Fruit fly (Drosophila melanogaster) whole organism, embryonic: ENCODE measurements around the gene CG11158.

Experiments used
- Ada2b ChIP-seq: fragments of 200-800 bp; sonication (Bioruptor generic); IDR thresholded peaks from 2 replicates; pipeline ENCODE4 v1.3.6; 2022; ENCODE audit warnings: missing biosample characterization, missing genetic modification characterization
- Asciz ChIP-seq: fragments of 200-800 bp; sonication (Bioruptor generic); optimal IDR thresholded peaks from 2 replicates; lab custom pipeline; 2017; ENCODE audit warnings: missing biosample characterization, mild to moderate bottlenecking, missing genetic modification characterization, missing genetic modification reagents
- Bteb2 ChIP-seq: fragments of 200-800 bp; sonication (Bioruptor generic); optimal IDR thresholded peaks from 2 replicates; lab custom pipeline; 2016; ENCODE audit warnings: missing biosample characterization, missing genetic modification characterization
- CG10543 ChIP-seq: fragments of 200-800 bp; sonication (Bioruptor generic); optimal IDR thresholded peaks from 3 replicates; lab custom pipeline; 2017; ENCODE audit warnings: missing biosample characterization, mild to moderate bottlenecking, missing genetic modification characterization, moderate library complexity
- CG10565 ChIP-seq: fragments of 200-800 bp; sonication (Bioruptor generic); optimal IDR thresholded peaks from 3 replicates; lab custom pipeline; 2016; ENCODE audit warnings: missing biosample characterization, mild to moderate bottlenecking, missing genetic modification characterization
- CG12071 ChIP-seq: fragments of 200-800 bp; sonication (Bioruptor generic); optimal IDR thresholded peaks from 3 replicates; lab custom pipeline; 2018; ENCODE audit warnings: missing biosample characterization, mild to moderate bottlenecking, missing genetic modification characterization
- CG14441 ChIP-seq: fragments of 200-800 bp; sonication (Bioruptor generic); IDR thresholded peaks from 2 replicates; pipeline ENCODE4 v1.3.6; 2022; ENCODE audit warnings: missing biosample characterization, missing genetic modification characterization
- CG14860 ChIP-seq: fragments of 200-800 bp; sonication (Bioruptor generic); IDR thresholded peaks from 3 replicates; pipeline ENCODE4 v1.3.6; 2022; ENCODE audit warnings: missing biosample characterization, missing genetic modification characterization; ENCODE audit not compliant: partially characterized antibody
- CG14965 ChIP-seq: fragments of 200-800 bp; sonication (Bioruptor generic); optimal IDR thresholded peaks from 2 replicates; lab custom pipeline; 2016; ENCODE audit warnings: missing biosample characterization, missing genetic modification characterization, borderline replicate concordance
- CG15696 ChIP-seq: fragments of 200-800 bp; sonication (Bioruptor generic); optimal IDR thresholded peaks from 2 replicates; lab custom pipeline; 2019; ENCODE audit warnings: missing biosample characterization, mild to moderate bottlenecking, missing genetic modification characterization, moderate library complexity
- CG17802 ChIP-seq: fragments of 200-800 bp; sonication (Bioruptor generic); optimal IDR thresholded peaks from 2 replicates; lab custom pipeline; 2018; ENCODE audit warnings: missing biosample characterization, mild to moderate bottlenecking, missing genetic modification characterization, moderate library complexity
- CG31224 ChIP-seq: fragments of 200-800 bp; sonication (Bioruptor generic); IDR thresholded peaks from 2 replicates; pipeline ENCODE4 v1.3.6; 2022; ENCODE audit warnings: missing biosample characterization, missing genetic modification characterization
- CG31365 ChIP-seq: fragments of 200-800 bp; sonication (Bioruptor generic); optimal IDR thresholded peaks from 2 replicates; lab custom pipeline; 2018; ENCODE audit warnings: missing biosample characterization, mild to moderate bottlenecking, missing genetic modification characterization
- CG32532 ChIP-seq: fragments of 200-800 bp; sonication (Bioruptor generic); IDR thresholded peaks from 2 replicates; pipeline ENCODE4 v1.3.6; 2022; ENCODE audit warnings: missing biosample characterization, missing genetic modification characterization
- CG32772 ChIP-seq: fragments of 200-800 bp; sonication (Bioruptor generic); IDR thresholded peaks from 2 replicates; pipeline ENCODE4 v1.3.6; 2022; ENCODE audit warnings: missing biosample characterization, missing genetic modification characterization
- CG4854 ChIP-seq: fragments of 200-800 bp; sonication (Bioruptor generic); optimal IDR thresholded peaks from 2 replicates; lab custom pipeline; 2016; ENCODE audit warnings: missing biosample characterization, missing genetic modification characterization, inconsistent platforms
- CG5180 ChIP-seq: fragments of 200-800 bp; sonication (Bioruptor generic); optimal IDR thresholded peaks from 3 replicates; lab custom pipeline; 2017; ENCODE audit warnings: missing biosample characterization, missing genetic modification characterization, mild to moderate bottlenecking, moderate library complexity, missing genetic modification reagents
- CG8281 ChIP-seq: fragments of 200-800 bp; sonication (Bioruptor generic); optimal IDR thresholded peaks from 2 replicates; lab custom pipeline; 2018; ENCODE audit warnings: missing biosample characterization, mild to moderate bottlenecking, missing genetic modification characterization, moderate library complexity
- CG9437 ChIP-seq: fragments of 200-800 bp; sonication (Bioruptor generic); optimal IDR thresholded peaks from 2 replicates; lab custom pipeline; 2018; ENCODE audit warnings: missing biosample characterization, mild to moderate bottlenecking, missing genetic modification characterization
- Camta ChIP-seq: fragments of 200-800 bp; sonication (Bioruptor generic); optimal IDR thresholded peaks from 2 replicates; lab custom pipeline; 2016; ENCODE audit warnings: missing biosample characterization, missing genetic modification characterization
- Deaf1 ChIP-seq: fragments of 200-800 bp; optimal IDR thresholded peaks from 3 replicates; lab custom pipeline; 2019; ENCODE audit warnings: missing biosample characterization, mild to moderate bottlenecking, missing genetic modification characterization, moderate library complexity
- Dek ChIP-seq: fragments of 200-800 bp; sonication (Bioruptor generic); optimal IDR thresholded peaks from 3 replicates; lab custom pipeline; 2019; ENCODE audit warnings: missing biosample characterization, mild to moderate bottlenecking, missing genetic modification characterization, moderate library complexity
- Dip3 ChIP-seq: fragments of 200-800 bp; sonication (Bioruptor generic); optimal IDR thresholded peaks from 3 replicates; lab custom pipeline; 2016; ENCODE audit warnings: missing biosample characterization, missing genetic modification characterization
- Drgx ChIP-seq: fragments of 200-800 bp; sonication (Bioruptor generic); IDR thresholded peaks from 2 replicates; pipeline ENCODE4 v1.3.6; 2022; ENCODE audit warnings: missing biosample characterization, missing genetic modification characterization
- Eip74EF ChIP-seq, 2 experiments: fragments of 200-800 bp in 1 of 2; fragments of >200 bp in 1 of 2; sonication (Bioruptor generic) in 1 of 2; optimal IDR thresholded peaks; 2 replicates each; lab custom pipeline; 2017 to 2019; ENCODE audit warnings: missing biosample characterization in 2 of 2, missing genetic modification characterization in 2 of 2, mild to moderate bottlenecking in 1 of 2, moderate library complexity in 1 of 2
- Elba2 ChIP-seq: fragments of 200-800 bp; sonication (Bioruptor generic); optimal IDR thresholded peaks from 3 replicates; lab custom pipeline; 2016; ENCODE audit warnings: missing biosample characterization, missing genetic modification characterization
- Ets97D ChIP-seq: fragments of 200-800 bp; sonication (Bioruptor generic); optimal IDR thresholded peaks from 3 replicates; lab custom pipeline; 2016; ENCODE audit warnings: missing biosample characterization, missing genetic modification characterization
- Gsc ChIP-seq: fragments of 200-800 bp; sonication (Bioruptor generic); IDR thresholded peaks from 2 replicates; pipeline ENCODE4 v1.3.6; 2022; ENCODE audit warnings: missing biosample characterization, missing genetic modification characterization
- Hey ChIP-seq: fragments of 200-800 bp; sonication (Bioruptor generic); optimal IDR thresholded peaks from 3 replicates; lab custom pipeline; 2018; ENCODE audit warnings: missing biosample characterization, mild to moderate bottlenecking, missing genetic modification characterization
- HmgZ ChIP-seq: fragments of 200-800 bp; sonication (Bioruptor generic); optimal IDR thresholded peaks from 2 replicates; lab custom pipeline; 2018; ENCODE audit warnings: missing biosample characterization, mild to moderate bottlenecking, missing genetic modification characterization
- Myb ChIP-seq: fragments of 200-800 bp; sonication (Bioruptor generic); optimal IDR thresholded peaks from 2 replicates; lab custom pipeline; 2016; ENCODE audit warnings: missing biosample characterization, missing genetic modification characterization
- Six4 ChIP-seq: fragments of 200-800 bp; sonication (Bioruptor generic); optimal IDR thresholded peaks from 2 replicates; lab custom pipeline; 2016; ENCODE audit warnings: missing biosample characterization, missing genetic modification characterization
- Sry-δ ChIP-seq: fragments of 200-800 bp; sonication (Bioruptor generic); optimal IDR thresholded peaks from 2 replicates; lab custom pipeline; 2016; ENCODE audit warnings: missing biosample characterization, missing genetic modification characterization
- YL-1 ChIP-seq: fragments of 200-800 bp; sonication (Bioruptor generic); optimal IDR thresholded peaks from 3 replicates; lab custom pipeline; 2017; ENCODE audit warnings: missing biosample characterization, mild to moderate bottlenecking, missing genetic modification characterization
- cato ChIP-seq: fragments of 200-800 bp; sonication (Bioruptor generic); optimal IDR thresholded peaks from 2 replicates; lab custom pipeline; 2016; ENCODE audit warnings: missing biosample characterization, missing genetic modification characterization, borderline replicate concordance
- dpn ChIP-seq, 2 experiments: fragments of 200-800 bp; sonication (Bioruptor generic); optimal IDR thresholded peaks; 3 replicates each; lab custom pipeline; 2016; ENCODE audit warnings: missing biosample characterization in 2 of 2, missing genetic modification characterization in 2 of 2
- gce ChIP-seq: fragments of 200-800 bp; sonication (Bioruptor generic); IDR thresholded peaks from 3 replicates; pipeline ENCODE4 v1.3.6; 2022; ENCODE audit warnings: missing biosample characterization, missing genetic modification characterization
- gfzf ChIP-seq: fragments of 200-800 bp; sonication (Bioruptor generic); optimal IDR thresholded peaks from 2 replicates; lab custom pipeline; 2016; ENCODE audit warnings: missing biosample characterization, mild to moderate bottlenecking, missing genetic modification characterization, moderate library complexity
- gsb ChIP-seq: fragments of 200-800 bp; sonication (Bioruptor generic); IDR thresholded peaks from 2 replicates; pipeline ENCODE4 v1.3.6; 2022; ENCODE audit warnings: missing biosample characterization, missing genetic modification characterization
- ham ChIP-seq: fragments of 200-800 bp; sonication (Bioruptor generic); IDR thresholded peaks from 2 replicates; pipeline ENCODE4 v1.3.6; 2022; ENCODE audit warnings: missing biosample characterization, missing genetic modification characterization
- hb ChIP-seq: fragments of 200-800 bp; sonication (Bioruptor generic); IDR thresholded peaks from 3 replicates; pipeline ENCODE4 v1.3.6; 2022; ENCODE audit warnings: missing biosample characterization, missing genetic modification characterization; ENCODE audit not compliant: partially characterized antibody
- jing ChIP-seq: fragments of 200-800 bp; sonication (Bioruptor generic); optimal IDR thresholded peaks from 2 replicates; lab custom pipeline; 2018; ENCODE audit warnings: missing biosample characterization, mild to moderate bottlenecking, missing genetic modification characterization
- klu ChIP-seq: fragments of 200-800 bp; sonication (Bioruptor generic); IDR thresholded peaks from 2 replicates; pipeline ENCODE4 v1.3.6; 2022; ENCODE audit warnings: missing biosample characterization, missing genetic modification characterization
- lab ChIP-seq: fragments of 200-800 bp; sonication (Bioruptor generic); optimal IDR thresholded peaks from 3 replicates; lab custom pipeline; 2017; ENCODE audit warnings: missing biosample characterization, missing genetic modification characterization, mild to moderate bottlenecking, moderate library complexity, missing genetic modification reagents
- lbe ChIP-seq: fragments of 200-800 bp; sonication (Bioruptor generic); optimal IDR thresholded peaks from 2 replicates; lab custom pipeline; 2016; ENCODE audit warnings: missing biosample characterization, mild to moderate bottlenecking, missing genetic modification characterization
- prd ChIP-seq, 3 experiments: fragments of >200 bp in 2 of 3; fragments of 200-800 bp in 1 of 3; sonication (Bioruptor generic) in 1 of 3; optimal IDR thresholded peaks in 2 of 3; IDR thresholded peaks in 1 of 3; 2 replicates in 2 of 3; 3 replicates in 1 of 3; pipeline versions ENCODE4 v1.3.6 to Lab custom; 2017 to 2022; ENCODE audit warnings: missing biosample characterization in 1 of 3, missing genetic modification characterization in 1 of 3
- seq ChIP-seq: fragments of 200-800 bp; sonication (Bioruptor generic); IDR thresholded peaks from 2 replicates; pipeline ENCODE4 v1.3.6; 2022; ENCODE audit warnings: missing biosample characterization, missing genetic modification characterization
- slbo ChIP-seq: fragments of 200-800 bp; sonication (Bioruptor generic); IDR thresholded peaks from 2 replicates; pipeline ENCODE4 v1.3.6; 2022; ENCODE audit warnings: missing biosample characterization, missing genetic modification characterization
- tio ChIP-seq: fragments of 200-800 bp; sonication (Bioruptor generic); optimal IDR thresholded peaks from 2 replicates; lab custom pipeline; 2017; ENCODE audit warnings: missing biosample characterization, missing genetic modification characterization, inconsistent platforms
- ttk ChIP-seq: fragments of 200-800 bp; sonication (Bioruptor generic); IDR thresholded peaks from 2 replicates; pipeline ENCODE4 v2.1.2; 2022; ENCODE audit warnings: missing biosample characterization, missing genetic modification characterization

CG11158 gene

dm6 chrX:13643961-13644360, 38.8 kb upstream of the CG11158 start (continued):
- TF ChIP-seq Bteb2 (GFP tag; lab: Kevin White, UChicago) = no peak
- TF ChIP-seq Six4 (GFP tag; lab: Kevin White, UChicago) = peak; percentile 17
- TF ChIP-seq hb (GFP tag; lab: Robert Waterston, UW) = no peak
- peak; percentile 71 for TF ChIP-seq ttk (GFP tag; lab: Robert Waterston, UW)
- TF ChIP-seq CG12071 (GFP tag; lab: Kevin White, UChicago) = peak; percentile 48
- TF ChIP-seq Asciz (GFP tag; lab: Kevin White, UChicago) = peak; percentile 27
- no peak for TF ChIP-seq Gsc (GFP tag; lab: Robert Waterston, UW)
- TF ChIP-seq Eip74EF (GFP tag; optimal IDR thresholded peaks at IDR 0.05; lab: Kevin White, UChicago) = no peak
- TF ChIP-seq CG14965 (GFP tag; lab: Kevin White, UChicago) = no peak
- no peak for TF ChIP-seq CG14860 (GFP tag; lab: Robert Waterston, UW)
- no peak for TF ChIP-seq Camta (GFP tag; lab: Kevin White, UChicago)
- TF ChIP-seq lbe (GFP tag; lab: Kevin White, UChicago) = no peak
- no peak for TF ChIP-seq Myb (GFP tag; lab: Kevin White, UChicago)
- no peak for TF ChIP-seq gfzf (GFP tag; lab: Kevin White, UChicago)
- TF ChIP-seq CG8281 = no peak
- no peak for TF ChIP-seq CG31365 (tag; lab: Kevin White, UChicago)
- peak; percentile 70 for TF ChIP-seq CG14441 (GFP tag; lab: Robert Waterston, UW)
- TF ChIP-seq cato (GFP tag; lab: Kevin White, UChicago) = peak; percentile 34
- TF ChIP-seq CG4854 (GFP tag; lab: Kevin White, UChicago) = no peak
- TF ChIP-seq Dek (tag; lab: Kevin White, UChicago) = no peak
- no peak for TF ChIP-seq Elba2 (GFP tag; lab: Kevin White, UChicago)
- no peak for TF ChIP-seq gsb (GFP tag; lab: Robert Waterston, UW)
- TF ChIP-seq YL-1 (GFP tag; lab: Kevin White, UChicago) = no peak
- no peak for TF ChIP-seq Hey (tag; lab: Kevin White, UChicago)
- 0 out of 2 replicates have a peak, but pooled peaks have one; percentile 14 for TF ChIP-seq Drgx (GFP tag; lab: Robert Waterston, UW)
- TF ChIP-seq Ets97D (GFP tag; lab: Kevin White, UChicago) = peak; percentile 3
- peak; percentile 78 for TF ChIP-seq Ada2b (GFP tag; lab: Robert Waterston, UW)
- TF ChIP-seq CG5180 (GFP tag; lab: Kevin White, UChicago) = no peak
- TF ChIP-seq CG17802 (tag; lab: Kevin White, UChicago) = peak; percentile 32
- peak; percentile 83 for TF ChIP-seq lab (GFP tag; lab: Kevin White, UChicago)
- no peak for TF ChIP-seq ham (GFP tag; lab: Robert Waterston, UW)
- no peak for TF ChIP-seq Sry-δ (GFP tag; lab: Kevin White, UChicago)
- TF ChIP-seq CG32772 (GFP tag; lab: Robert Waterston, UW) = peak; percentile 73
- no peak for TF ChIP-seq Deaf1 (tag; lab: Kevin White, UChicago)
- TF ChIP-seq slbo (GFP tag; lab: Robert Waterston, UW) = peak; percentile 60
- no peak for TF ChIP-seq tio (GFP tag; lab: Kevin White, UChicago)
- TF ChIP-seq CG10543 (GFP tag; lab: Kevin White, UChicago) = no peak
- no peak for TF ChIP-seq CG10565 (GFP tag; lab: Kevin White, UChicago)
- TF ChIP-seq CG31224 (GFP tag; lab: Robert Waterston, UW) = peak; percentile 21; the same call in 1 of the 2 replicates
- no peak for TF ChIP-seq Dip3 (GFP tag; lab: Kevin White, UChicago)
- peak; percentile 67 for TF ChIP-seq CG32532 (GFP tag; lab: Robert Waterston, UW)
- TF ChIP-seq jing (GFP tag; lab: Kevin White, UChicago) = peak; percentile 37
- no peak for TF ChIP-seq prd (optimal IDR thresholded peaks at IDR 0.05; lab: Kevin White, UChicago)
- peak; percentile 81 for TF ChIP-seq prd (GFP tag; IDR thresholded peaks at IDR 0.05; lab: Robert Waterston, UW)
- no peak for TF ChIP-seq seq (GFP tag; lab: Robert Waterston, UW)
- TF ChIP-seq gce (GFP tag; lab: Robert Waterston, UW) = 0 out of 3 replicates have a peak, but pooled peaks have one; percentile 23
- no peak for TF ChIP-seq CG15696 (tag; lab: Kevin White, UChicago)
- no peak for TF ChIP-seq klu (GFP tag; lab: Robert Waterston, UW)
- TF ChIP-seq dpn (GFP tag; optimal IDR thresholded peaks at IDR 0.05; lab: Kevin White, UChicago) = peak; percentile 39 to 49
- peak; percentile 19 for TF ChIP-seq CG9437 (GFP tag; lab: Kevin White, UChicago)
- TF ChIP-seq HmgZ (tag; lab: Kevin White, UChicago) = no peak
